Fruit fly (Drosophila melanogaster) whole organism, embryonic: ENCODE data around the gene lilli.
A peak's percentile ranks its signal among the peaks of the same experiment; 100 is the strongest.

Experiments
- BEAF-32 ChIP-seq: fragments of 200-800 bp; sonication (Bioruptor generic); optimal IDR thresholded peaks from 3 replicates; lab custom pipeline; 2017; ENCODE audit warnings: missing biosample characterization, missing genetic modification characterization, mild to moderate bottlenecking, moderate library complexity, missing genetic modification reagents
- BtbVII ChIP-seq: fragments of 200-800 bp; sonication (Bioruptor generic); optimal IDR thresholded peaks from 3 replicates; lab custom pipeline; 2017; ENCODE audit warnings: missing biosample characterization, mild to moderate bottlenecking, missing genetic modification characterization
- CG10654 ChIP-seq: fragments of 200-800 bp; sonication (Bioruptor generic); optimal IDR thresholded peaks from 2 replicates; lab custom pipeline; 2016; ENCODE audit warnings: missing biosample characterization, missing genetic modification characterization
- CG10959 ChIP-seq: fragments of 200-800 bp; sonication (Bioruptor generic); IDR thresholded peaks from 2 replicates; pipeline ENCODE4 v1.3.6; 2022; ENCODE audit warnings: missing biosample characterization, missing genetic modification characterization
- CG1233 ChIP-seq: fragments of 200-800 bp; sonication (Bioruptor generic); optimal IDR thresholded peaks from 4 replicates; lab custom pipeline; 2018; ENCODE audit warnings: missing biosample characterization, mild to moderate bottlenecking, missing genetic modification characterization
- CG13296 ChIP-seq: fragments of 200-800 bp; sonication (Bioruptor generic); optimal IDR thresholded peaks from 3 replicates; lab custom pipeline; 2018; ENCODE audit warnings: missing biosample characterization, mild to moderate bottlenecking, missing genetic modification characterization
- CG13624 ChIP-seq: fragments of 200-800 bp; sonication (Bioruptor generic); optimal IDR thresholded peaks from 2 replicates; lab custom pipeline; 2016; ENCODE audit warnings: missing biosample characterization, missing genetic modification characterization
- CG14014 ChIP-seq: fragments of 200-800 bp; sonication (Bioruptor generic); IDR thresholded peaks from 2 replicates; pipeline ENCODE4 v1.3.6; 2022; ENCODE audit warnings: missing biosample characterization, missing genetic modification characterization
- CG15269 ChIP-seq: fragments of 200-800 bp; sonication (Bioruptor generic); optimal IDR thresholded peaks from 2 replicates; lab custom pipeline; 2018; ENCODE audit warnings: missing biosample characterization, mild to moderate bottlenecking, missing genetic modification characterization, moderate library complexity
- CG15514 ChIP-seq: fragments of 200-800 bp; sonication (Bioruptor generic); optimal IDR thresholded peaks from 3 replicates; lab custom pipeline; 2017; ENCODE audit warnings: missing biosample characterization, missing genetic modification characterization, mild to moderate bottlenecking, moderate library complexity, missing genetic modification reagents
- CG16863 ChIP-seq: fragments of 200-800 bp; sonication (Bioruptor generic); optimal IDR thresholded peaks from 3 replicates; lab custom pipeline; 2016; ENCODE audit warnings: missing biosample characterization, missing genetic modification characterization
- CG2120 ChIP-seq: fragments of 200-800 bp; sonication (Bioruptor generic); optimal IDR thresholded peaks from 3 replicates; lab custom pipeline; 2016; ENCODE audit warnings: missing biosample characterization, missing genetic modification characterization
- CG2889 ChIP-seq: fragments of 200-800 bp; sonication (Bioruptor generic); IDR thresholded peaks from 3 replicates; pipeline ENCODE4 v1.3.6; 2022; ENCODE audit warnings: missing biosample characterization, missing genetic modification characterization
- CG31224 ChIP-seq: fragments of 200-800 bp; sonication (Bioruptor generic); IDR thresholded peaks from 2 replicates; pipeline ENCODE4 v1.3.6; 2022; ENCODE audit warnings: missing biosample characterization, missing genetic modification characterization
- CG31441 ChIP-seq: fragments of 200-800 bp; sonication (Bioruptor generic); IDR thresholded peaks from 2 replicates; pipeline ENCODE4 v1.3.6; 2022; ENCODE audit warnings: missing biosample characterization, missing genetic modification characterization
- CG32772 ChIP-seq: fragments of 200-800 bp; sonication (Bioruptor generic); IDR thresholded peaks from 2 replicates; pipeline ENCODE4 v1.3.6; 2022; ENCODE audit warnings: missing biosample characterization, missing genetic modification characterization
- CG3995 ChIP-seq: fragments of 200-800 bp; sonication (Bioruptor generic); optimal IDR thresholded peaks from 3 replicates; lab custom pipeline; 2016; ENCODE audit warnings: missing biosample characterization, missing genetic modification characterization
- CG4707 ChIP-seq: fragments of 200-800 bp; sonication (Bioruptor generic); optimal IDR thresholded peaks from 2 replicates; lab custom pipeline; 2018; ENCODE audit warnings: missing biosample characterization, mild to moderate bottlenecking, missing genetic modification characterization, moderate library complexity
- CG9932 ChIP-seq: fragments of 200-800 bp; sonication (Bioruptor generic); IDR thresholded peaks from 2 replicates; pipeline ENCODE4 v1.3.6; 2022; ENCODE audit warnings: missing biosample characterization, missing genetic modification characterization
- CoRest ChIP-seq: fragments of 200-800 bp; sonication (Bioruptor generic); optimal IDR thresholded peaks from 3 replicates; lab custom pipeline; 2018; ENCODE audit warnings: missing biosample characterization, mild to moderate bottlenecking, missing genetic modification characterization, moderate library complexity
- Dip2 ChIP-seq: fragments of 200-800 bp; sonication (Bioruptor generic); IDR thresholded peaks from 2 replicates; pipeline ENCODE4 v1.3.6; 2022; ENCODE audit warnings: missing biosample characterization, missing genetic modification characterization
- HLH4C ChIP-seq: fragments of 200-800 bp; sonication (Bioruptor generic); IDR thresholded peaks from 3 replicates; pipeline ENCODE4 v1.3.6; 2022; ENCODE audit warnings: missing biosample characterization, missing genetic modification characterization; ENCODE audit not compliant: partially characterized antibody
- HmgZ ChIP-seq: fragments of 200-800 bp; sonication (Bioruptor generic); optimal IDR thresholded peaks from 2 replicates; lab custom pipeline; 2018; ENCODE audit warnings: missing biosample characterization, mild to moderate bottlenecking, missing genetic modification characterization
- Hr39 ChIP-seq: fragments of >200 bp; optimal IDR thresholded peaks from 2 replicates; lab custom pipeline; 2017
- Lhr ChIP-seq: fragments of 200-800 bp; sonication (Bioruptor generic); optimal IDR thresholded peaks from 3 replicates; lab custom pipeline; 2017; ENCODE audit warnings: mild to moderate bottlenecking, missing biosample characterization, missing genetic modification reagents, missing genetic modification characterization
- Max ChIP-seq: fragments of 200-800 bp; sonication (Bioruptor generic); optimal IDR thresholded peaks from 2 replicates; lab custom pipeline; 2016; ENCODE audit warnings: missing biosample characterization, mild to moderate bottlenecking, missing genetic modification characterization
- Nf-YC ChIP-seq: fragments of 200-800 bp; optimal IDR thresholded peaks from 3 replicates; lab custom pipeline; 2019; ENCODE audit warnings: missing biosample characterization, mild to moderate bottlenecking, missing genetic modification characterization, moderate library complexity
- NfI ChIP-seq: fragments of 200-800 bp; sonication (Bioruptor generic); optimal IDR thresholded peaks from 3 replicates; lab custom pipeline; 2018; ENCODE audit warnings: missing biosample characterization, mild to moderate bottlenecking, missing genetic modification characterization, moderate library complexity
- Oli ChIP-seq: fragments of 200-800 bp; sonication (Bioruptor generic); optimal IDR thresholded peaks from 2 replicates; lab custom pipeline; 2018; ENCODE audit warnings: missing biosample characterization, mild to moderate bottlenecking, missing genetic modification characterization, moderate library complexity
- PHDP ChIP-seq: fragments of 200-800 bp; sonication (Bioruptor generic); optimal IDR thresholded peaks from 3 replicates; lab custom pipeline; 2018; ENCODE audit warnings: missing biosample characterization, mild to moderate bottlenecking, missing genetic modification characterization, moderate library complexity
- Pdp1 ChIP-seq, 2 experiments: fragments of 200-800 bp; sonication (Bioruptor generic); optimal IDR thresholded peaks; 3 replicates each; lab custom pipeline; 2016; ENCODE audit warnings: missing biosample characterization in 2 of 2, missing genetic modification characterization in 2 of 2, mild to moderate bottlenecking in 1 of 2, moderate library complexity in 1 of 2
- Scr ChIP-seq: fragments of 200-800 bp; sonication (Bioruptor generic); IDR thresholded peaks from 2 replicates; pipeline ENCODE4 v1.3.6; 2022; ENCODE audit warnings: missing biosample characterization, missing genetic modification characterization; ENCODE audit not compliant: partially characterized antibody
- Stat92E ChIP-seq, 3 experiments: fragments of >200 bp in 2 of 3; fragments of 200-800 bp in 1 of 3; sonication (Bioruptor generic) in 1 of 3; optimal IDR thresholded peaks; 2 replicates each; lab custom pipeline; 2017 to 2019; ENCODE audit warnings: missing biosample characterization in 3 of 3, missing genetic modification characterization in 3 of 3, mild to moderate bottlenecking in 1 of 3, moderate library complexity in 1 of 3
- Vsx1 ChIP-seq: fragments of 200-800 bp; sonication (Bioruptor generic); optimal IDR thresholded peaks from 2 replicates; lab custom pipeline; 2017; ENCODE audit warnings: missing biosample characterization, mild to moderate bottlenecking, missing genetic modification characterization, missing genetic modification reagents
- Xbp1 ChIP-seq: fragments of 200-800 bp; sonication (Bioruptor generic); optimal IDR thresholded peaks from 3 replicates; lab custom pipeline; 2016; ENCODE audit warnings: missing biosample characterization, mild to moderate bottlenecking, missing genetic modification characterization
- chm ChIP-seq: fragments of 200-800 bp; sonication (Bioruptor generic); IDR thresholded peaks from 2 replicates; pipeline ENCODE4 v1.3.6; 2022; ENCODE audit warnings: missing biosample characterization, missing genetic modification characterization
- en ChIP-seq: fragments of 200-800 bp; sonication (Bioruptor generic); optimal IDR thresholded peaks from 2 replicates; lab custom pipeline; 2016; ENCODE audit warnings: missing biosample characterization, missing genetic modification characterization
- gcm2 ChIP-seq: fragments of 200-800 bp; sonication (Bioruptor generic); optimal IDR thresholded peaks from 2 replicates; lab custom pipeline; 2016; ENCODE audit warnings: missing biosample characterization, missing genetic modification characterization
- inv ChIP-seq: fragments of 200-800 bp; sonication (Bioruptor generic); IDR thresholded peaks from 2 replicates; pipeline ENCODE4 v1.3.6; 2022; ENCODE audit warnings: missing biosample characterization, missing genetic modification characterization; ENCODE audit not compliant: partially characterized antibody
- kni ChIP-seq: fragments of 200-800 bp; sonication (Bioruptor generic); optimal IDR thresholded peaks from 3 replicates; lab custom pipeline; 2017; ENCODE audit warnings: mild to moderate bottlenecking, missing biosample characterization, missing genetic modification reagents, missing genetic modification characterization
- lbe ChIP-seq: fragments of 200-800 bp; sonication (Bioruptor generic); optimal IDR thresholded peaks from 2 replicates; lab custom pipeline; 2016; ENCODE audit warnings: missing biosample characterization, mild to moderate bottlenecking, missing genetic modification characterization
- mam ChIP-seq: fragments of 200-800 bp; sonication (Bioruptor generic); optimal IDR thresholded peaks from 3 replicates; lab custom pipeline; 2016; ENCODE audit warnings: missing biosample characterization, missing genetic modification characterization
- pzg ChIP-seq: fragments of 200-800 bp; sonication (Bioruptor generic); optimal IDR thresholded peaks from 3 replicates; lab custom pipeline; 2018; ENCODE audit warnings: missing biosample characterization, mild to moderate bottlenecking, missing genetic modification characterization, moderate library complexity
- salm ChIP-seq: fragments of 200-800 bp; sonication (Bioruptor generic); optimal IDR thresholded peaks from 2 replicates; lab custom pipeline; 2018; ENCODE audit warnings: missing biosample characterization, mild to moderate bottlenecking, missing genetic modification characterization
- sna ChIP-seq: fragments of 200-800 bp; sonication (Bioruptor generic); IDR thresholded peaks from 2 replicates; pipeline ENCODE4 v1.3.6; 2022; ENCODE audit warnings: missing biosample characterization, missing genetic modification characterization; ENCODE audit not compliant: partially characterized antibody
- sob ChIP-seq: fragments of 200-800 bp; sonication (Bioruptor generic); IDR thresholded peaks from 2 replicates; pipeline ENCODE4 v1.3.6; 2022; ENCODE audit warnings: missing biosample characterization, missing genetic modification characterization
- stc ChIP-seq: fragments of 200-800 bp; sonication (Bioruptor generic); IDR thresholded peaks from 2 replicates; pipeline ENCODE4 v1.3.6; 2022; ENCODE audit warnings: missing biosample characterization, missing genetic modification characterization
- tin ChIP-seq: fragments of 200-800 bp; sonication (Bioruptor generic); optimal IDR thresholded peaks from 3 replicates; lab custom pipeline; 2016; ENCODE audit warnings: missing biosample characterization, missing genetic modification characterization
- trem ChIP-seq: fragments of 200-800 bp; optimal IDR thresholded peaks from 3 replicates; lab custom pipeline; 2019; ENCODE audit warnings: missing biosample characterization, mild to moderate bottlenecking, missing genetic modification characterization, moderate library complexity

lilli gene

dm6 chr2L:2856960-2857584 lies 28.7 kb upstream of the lilli start, which contains the start of gene CG2991 (continued):
- peak; percentile 87 for TF ChIP-seq sna (GFP tag; lab: Robert Waterston, UW)
- peak; percentile 41 for TF ChIP-seq CG2120 (GFP tag; lab: Kevin White, UChicago)
- TF ChIP-seq HLH4C (GFP tag; lab: Robert Waterston, UW): peak; percentile 59; the same call in 2 of the 3 replicates
- no peak for TF ChIP-seq CG10654 (GFP tag; lab: Kevin White, UChicago)
- TF ChIP-seq CoRest (tag; lab: Kevin White, UChicago): peak; percentile 16
- TF ChIP-seq gcm2 (GFP tag; lab: Kevin White, UChicago): peak; percentile 24
- no peak for TF ChIP-seq CG32772 (GFP tag; lab: Robert Waterston, UW)
- peak; percentile 40 for TF ChIP-seq Max (GFP tag; lab: Kevin White, UChicago)
- TF ChIP-seq mam: peak; percentile 54
- TF ChIP-seq CG9932 (GFP tag; lab: Robert Waterston, UW): peak; percentile 48
- peak; percentile 26 for TF ChIP-seq NfI (GFP tag; lab: Kevin White, UChicago)
- TF ChIP-seq CG3995 (GFP tag; lab: Kevin White, UChicago): peak; percentile 58
- no peak for TF ChIP-seq CG10959 (GFP tag; lab: Robert Waterston, UW)
- TF ChIP-seq inv (GFP tag; lab: Robert Waterston, UW): peak; percentile 70
- TF ChIP-seq Xbp1 (GFP tag; lab: Kevin White, UChicago): peak; percentile 28
- TF ChIP-seq HmgZ: peak; percentile 80
- peak; percentile 43 for TF ChIP-seq Lhr (GFP tag; lab: Kevin White, UChicago)
- TF ChIP-seq Stat92E (GFP tag; optimal IDR thresholded peaks at IDR 0.05; lab: Kevin White, UChicago): peak in 1 of 3 experiments; percentile 38
- TF ChIP-seq salm: no peak
- peak; percentile 78 for TF ChIP-seq trem (tag; lab: Kevin White, UChicago)
- TF ChIP-seq Scr (GFP tag; lab: Robert Waterston, UW): peak; percentile 82
- no peak for TF ChIP-seq CG4707 (GFP tag; lab: Kevin White, UChicago)
- TF ChIP-seq Pdp1 (GFP tag; optimal IDR thresholded peaks at IDR 0.05; lab: Kevin White, UChicago): peak; percentile 16 to 55
- peak; percentile 31 for TF ChIP-seq CG13624
- TF ChIP-seq CG16863: no peak
- peak; percentile 55 for TF ChIP-seq lbe (GFP tag; lab: Kevin White, UChicago)
- TF ChIP-seq Dip2: no peak
- TF ChIP-seq CG31224 (GFP tag; lab: Robert Waterston, UW): no peak
- no peak for TF ChIP-seq tin (GFP tag; lab: Kevin White, UChicago)
- TF ChIP-seq CG31441: peak; percentile 33; the same call in 1 of the 2 replicates
- TF ChIP-seq Hr39 (lab: Kevin White, UChicago): no peak
- TF ChIP-seq CG2889 (GFP tag; lab: Robert Waterston, UW): no peak
- peak; percentile 74 for TF ChIP-seq chm (GFP tag; lab: Robert Waterston, UW)
- TF ChIP-seq CG15514 (GFP tag; lab: Kevin White, UChicago): peak; percentile 78
- no peak for TF ChIP-seq Oli (tag; lab: Kevin White, UChicago)
- peak; percentile 51 for TF ChIP-seq kni
- TF ChIP-seq BtbVII (GFP tag; lab: Kevin White, UChicago): peak; percentile 29
- peak; percentile 15; the same call in 1 of the 2 replicates for TF ChIP-seq CG14014 (GFP tag; lab: Robert Waterston, UW)
- peak; percentile 93 for TF ChIP-seq BEAF-32
- peak; percentile 25 for TF ChIP-seq CG1233
- no peak for TF ChIP-seq en (GFP tag; lab: Kevin White, UChicago)
- TF ChIP-seq Nf-YC (tag; lab: Kevin White, UChicago): peak; percentile 58
- peak; percentile 4 for TF ChIP-seq PHDP (tag; lab: Kevin White, UChicago)
- peak; percentile 97 for TF ChIP-seq pzg (GFP tag; lab: Kevin White, UChicago)
- peak; percentile 18 for TF ChIP-seq CG13296 (GFP tag; lab: Kevin White, UChicago)
- peak; percentile 57 for TF ChIP-seq sob (GFP tag; lab: Robert Waterston, UW)
- peak; percentile 11 for TF ChIP-seq CG15269
- TF ChIP-seq stc (GFP tag; lab: Robert Waterston, UW): no peak
- TF ChIP-seq Vsx1 (GFP tag; lab: Kevin White, UChicago): peak; percentile 34
